Worm (Caenorhabditis elegans): ENCODE results near the gene gyg-1.

gyg-1 gene

ce11 chrX:3508906-3509305 lies 28.5 kb upstream of the gyg-1 start, which contains the start of gene sox-4:
sox-4 (minus strand) TSS chrX:3509006.
- TF ChIP-seq blmp-1 (tag; optimal IDR thresholded peaks at IDR 0.05) = no peak
- no peak for TF ChIP-seq ceh-43 (GFP tag; optimal IDR thresholded peaks at IDR 0.05)
- no peak for TF ChIP-seq nhr-76 (tag; optimal IDR thresholded peaks at IDR 0.05)
- TF ChIP-seq lin-13 (tag; optimal IDR thresholded peaks at IDR 0.05) = no peak
- no peak for TF ChIP-seq hlh-1 (tag; optimal IDR thresholded peaks at IDR 0.05)
- no peak for TF ChIP-seq lin-32 (GFP tag; optimal IDR thresholded peaks at IDR 0.05)
- TF ChIP-seq ceh-39 (tag; optimal IDR thresholded peaks at IDR 0.05) = no peak
- TF ChIP-seq drap-1 (GFP tag; optimal IDR thresholded peaks at IDR 0.05) = no peak
- no peak for TF ChIP-seq unc-120 (tag; optimal IDR thresholded peaks at IDR 0.05; ENCODE audit: poor library complexity, severe bottlenecking)
- no peak for TF ChIP-seq ceh-83 (GFP tag; optimal IDR thresholded peaks at IDR 0.05)
- no peak for TF ChIP-seq unc-39 (tag; optimal IDR thresholded peaks at IDR 0.05)
- no peak for TF ChIP-seq nhr-2 (tag; optimal IDR thresholded peaks at IDR 0.05)
- no peak for TF ChIP-seq ham-2 (GFP tag; optimal IDR thresholded peaks at IDR 0.05)
- no peak for TF ChIP-seq nhr-28 (tag; optimal IDR thresholded peaks at IDR 0.05)
- no peak for TF ChIP-seq nhr-12 (tag; optimal IDR thresholded peaks at IDR 0.05)
- TF ChIP-seq lsy-2 (tag; optimal IDR thresholded peaks at IDR 0.05) = no peak
- no peak for TF ChIP-seq pha-4 (tag; optimal IDR thresholded peaks at IDR 0.05)
- no peak for TF ChIP-seq elt-3 (tag; optimal IDR thresholded peaks at IDR 0.05)
- TF ChIP-seq cnd-1 (tag; optimal IDR thresholded peaks at IDR 0.05) = no peak

- TF ChIP-seq unc-39 (tag; optimal IDR thresholded peaks at IDR 0.05) = no peak
- TF ChIP-seq ces-1 (GFP tag; optimal IDR thresholded peaks at IDR 0.05) = peak; percentile 54
- no peak for TF ChIP-seq nhr-2 (tag; optimal IDR thresholded peaks at IDR 0.05)
Observed at ce11 chrX:3513715-3514114, 23.7 kb upstream of the gyg-1 start.

ce11 chrX:3517141-3517540 lies 20.3 kb upstream of the gyg-1 start:
- TF ChIP-seq hlh-1 (tag; optimal IDR thresholded peaks at IDR 0.05) (no peak), ces-1 (GFP tag; optimal IDR thresholded peaks at IDR 0.05) (no peak), flh-1 (GFP tag; optimal IDR thresholded peaks at IDR 0.05) (no peak), zip-8 (tag; optimal IDR thresholded peaks at IDR 0.05) (no peak), nhr-28 (tag; optimal IDR thresholded peaks at IDR 0.05) (no peak), sptf-1 (tag; optimal IDR thresholded peaks at IDR 0.05) (no peak), bed-3 (GFP tag; optimal IDR thresholded peaks at IDR 0.05) (no peak), lin-32 (GFP tag; optimal IDR thresholded peaks at IDR 0.05) (no peak), mls-2 (tag; optimal IDR thresholded peaks at IDR 0.05) (no peak), mep-1 (tag; optimal IDR thresholded peaks at IDR 0.05) (no peak), elt-1 (tag; optimal IDR thresholded peaks at IDR 0.05; ENCODE audit: borderline replicate concordance, insufficient read depth) (no peak), lsy-2 (tag; optimal IDR thresholded peaks at IDR 0.05) (no peak), cnd-1 (tag; optimal IDR thresholded peaks at IDR 0.05) (no peak), elt-3 (tag; optimal IDR thresholded peaks at IDR 0.05) (no peak)

ce11 chrX:3518494-3518893 lies 18.9 kb upstream of the gyg-1 start, which contains the start of gene npr-16:
npr-16 (plus strand) TSS chrX:3518794.
- TF ChIP-seq unc-39 (tag; optimal IDR thresholded peaks at IDR 0.05) (no peak), ces-1 (GFP tag; optimal IDR thresholded peaks at IDR 0.05) (no peak), hlh-1 (tag; optimal IDR thresholded peaks at IDR 0.05) (no peak), elt-3 (tag; optimal IDR thresholded peaks at IDR 0.05) (no peak), pha-4 (tag; optimal IDR thresholded peaks at IDR 0.05) (no peak), sptf-1 (tag; optimal IDR thresholded peaks at IDR 0.05) (no peak)

ce11 chrX:3526712-3527111 lies 10.7 kb upstream of the gyg-1 start:
- TF ChIP-seq ceh-39 (tag; optimal IDR thresholded peaks at IDR 0.05) = no peak
- no peak for TF ChIP-seq nhr-12 (tag; optimal IDR thresholded peaks at IDR 0.05)
- TF ChIP-seq ceh-43 (GFP tag; optimal IDR thresholded peaks at IDR 0.05) = no peak
- TF ChIP-seq elt-3 (tag; optimal IDR thresholded peaks at IDR 0.05) = no peak
- no peak for TF ChIP-seq pha-4 (tag; optimal IDR thresholded peaks at IDR 0.05)
- TF ChIP-seq nhr-2 (tag; optimal IDR thresholded peaks at IDR 0.05) = no peak
- no peak for TF ChIP-seq nhr-237 (tag; optimal IDR thresholded peaks at IDR 0.05)
- TF ChIP-seq mls-2 (tag; optimal IDR thresholded peaks at IDR 0.05) = no peak
- TF ChIP-seq mab-5 (tag; optimal IDR thresholded peaks at IDR 0.05) = no peak
- TF ChIP-seq zip-8 (tag; optimal IDR thresholded peaks at IDR 0.05) = no peak

- no peak for TF ChIP-seq hlh-1 (tag; optimal IDR thresholded peaks at IDR 0.05)
- no peak for TF ChIP-seq ham-2 (GFP tag; optimal IDR thresholded peaks at IDR 0.05)
- TF ChIP-seq lsy-2 (tag; optimal IDR thresholded peaks at IDR 0.05) = no peak
- no peak for TF ChIP-seq nhr-76 (tag; optimal IDR thresholded peaks at IDR 0.05)
- TF ChIP-seq flh-1 (GFP tag; optimal IDR thresholded peaks at IDR 0.05) = no peak
- no peak for TF ChIP-seq nhr-12 (tag; optimal IDR thresholded peaks at IDR 0.05)
- no peak for TF ChIP-seq nhr-2 (tag; optimal IDR thresholded peaks at IDR 0.05)
- no peak for TF ChIP-seq mep-1 (tag; optimal IDR thresholded peaks at IDR 0.05)
- no peak for TF ChIP-seq snpc-4 (tag; optimal IDR thresholded peaks at IDR 0.05)
- TF ChIP-seq mls-2 (tag; optimal IDR thresholded peaks at IDR 0.05) = no peak
- no peak for TF ChIP-seq ceh-39 (tag; optimal IDR thresholded peaks at IDR 0.05)
- no peak for TF ChIP-seq ztf-11 (tag; optimal IDR thresholded peaks at IDR 0.05)
- TF ChIP-seq elt-3 (tag; optimal IDR thresholded peaks at IDR 0.05) = no peak
- no peak for TF ChIP-seq zip-8 (tag; optimal IDR thresholded peaks at IDR 0.05)
- no peak for TF ChIP-seq lin-32 (GFP tag; optimal IDR thresholded peaks at IDR 0.05)
Observed at ce11 chrX:3532919-3533318, 4.5 kb upstream of the gyg-1 start, which contains the start of gene F56B6.6. F56B6.6 (minus strand) TSS chrX:3533019.
